Worm (Caenorhabditis elegans): ENCODE measurements around the gene F28F5.4.

Gene F28F5.4

ce11 chrIII:6850255-6850654 is 33.4 kb upstream of the F28F5.4 start, which contains the start of gene srv-1 (continued):
- 0 out of 2 replicates have a peak, but pooled peaks have one; percentile 31 for TF ChIP-seq cebp-2 (GFP tag; IDR thresholded peaks at IDR 0.05)

- peak; percentile 56 for TF ChIP-seq nhr-80 (tag; optimal IDR thresholded peaks at IDR 0.05)
- no peak for TF ChIP-seq zfh-2 (GFP tag; conservative IDR thresholded peaks at IDR 0.05)
- no peak for TF ChIP-seq F39B2.1 (GFP tag; IDR thresholded peaks at IDR 0.05)
Measured at ce11 chrIII:6848654-6849204, 31.9 kb upstream of the F28F5.4 start, which contains the start of gene dhhc-5. Gene dhhc-5, minus strand, starts transcription at chrIII:6849059.

- TF ChIP-seq attf-5 (GFP tag; optimal IDR thresholded peaks at IDR 0.05), result no peak
- TF ChIP-seq let-526 (GFP tag; IDR thresholded peaks at IDR 0.05), result no peak
- TF ChIP-seq egrh-3 (GFP tag; IDR thresholded peaks at IDR 0.05), result no peak
- TF ChIP-seq nhr-80 (tag; optimal IDR thresholded peaks at IDR 0.05), result no peak
- TF ChIP-seq F57C9.4 (tag; optimal IDR thresholded peaks at IDR 0.05), result no peak
- TF ChIP-seq D2030.7 (GFP tag; IDR thresholded peaks at IDR 0.05), result no peak
- no peak for TF ChIP-seq cebp-2 (GFP tag; IDR thresholded peaks at IDR 0.05)
Measured at ce11 chrIII:6839091-6839490, 22.3 kb upstream of the F28F5.4 start.

ce11 chrIII:6837320-6837719 is 20.5 kb upstream of the F28F5.4 start:
- TF ChIP-seq rec-8 (tag; optimal IDR thresholded peaks at IDR 0.05) (no peak), snpc-4 (GFP tag; optimal IDR thresholded peaks at IDR 0.05) (no peak), snpc-4 (tag; optimal IDR thresholded peaks at IDR 0.05) (no peak), lin-40 (tag; optimal IDR thresholded peaks at IDR 0.05) (no peak), hrde-1 (tag; optimal IDR thresholded peaks at IDR 0.05; ENCODE audit: borderline replicate concordance) (no peak), pbrm-1 (GFP tag; IDR thresholded peaks at IDR 0.05) (no peak), B0035.1 (tag; optimal IDR thresholded peaks at IDR 0.05) (no peak), bed-2 (GFP tag; IDR thresholded peaks at IDR 0.05) (no peak), F52B5.7 (tag; optimal IDR thresholded peaks at IDR 0.05) (no peak), attf-5 (GFP tag; optimal IDR thresholded peaks at IDR 0.05) (no peak), F57C9.4 (tag; optimal IDR thresholded peaks at IDR 0.05) (no peak), madf-8 (GFP tag; conservative IDR thresholded peaks at IDR 0.05) (no peak), ccch-3 (GFP tag; optimal IDR thresholded peaks at IDR 0.05) (no peak), T26A5.8 (tag; optimal IDR thresholded peaks at IDR 0.05) (no peak), ztf-3 (GFP tag; optimal IDR thresholded peaks at IDR 0.05) (no peak), lir-1 (GFP tag; conservative IDR thresholded peaks at IDR 0.05) (no peak), mxl-1 (tag; optimal IDR thresholded peaks at IDR 0.05) (no peak), nhr-90 (tag; optimal IDR thresholded peaks at IDR 0.05) (no peak)

ce11 chrIII:6831312-6831711 is 14.5 kb upstream of the F28F5.4 start:
- TF ChIP-seq ztf-18 (tag; optimal IDR thresholded peaks at IDR 0.05) (no peak), unc-130 (GFP tag; optimal IDR thresholded peaks at IDR 0.05) (no peak), Y79H2A.3 (GFP tag; conservative IDR thresholded peaks at IDR 0.05) (no peak), B0336.3 (GFP tag; IDR thresholded peaks at IDR 0.05) (no peak), ztf-28 (GFP tag; IDR thresholded peaks at IDR 0.05) (no peak), lin-35 (GFP tag; optimal IDR thresholded peaks at IDR 0.05) (no peak), nhr-27 (tag; optimal IDR thresholded peaks at IDR 0.05) (no peak), nfyb-1 (GFP tag; IDR thresholded peaks at IDR 0.05) (no peak), F49E8.2 (tag; optimal IDR thresholded peaks at IDR 0.05; ENCODE audit: insufficient read depth) (no peak), madf-8 (GFP tag; conservative IDR thresholded peaks at IDR 0.05) (no peak), rec-8 (tag; optimal IDR thresholded peaks at IDR 0.05) (no peak), dox-1 (GFP tag; IDR thresholded peaks at IDR 0.05) (no peak), hlh-12 (tag; optimal IDR thresholded peaks at IDR 0.05) (no peak), attf-6 (GFP tag; IDR thresholded peaks at IDR 0.05) (no peak), fkh-3 (tag; optimal IDR thresholded peaks at IDR 0.05) (no peak)

All from whole organism, young adult.